Fruit fly (Drosophila melanogaster): Measurements from ENCODE around the gene CG10317.

- TF ChIP-seq pan (optimal IDR thresholded peaks at IDR 0.05) (peak; percentile 38), psq (GFP tag; optimal IDR thresholded peaks at IDR 0.05) (no peak)
These were observed 32.8 kb upstream of the CG10317 start, which contains the start of gene ss for dm6 chr3R:16403023-16403733.

All from whole organism, wandering third instar larva.